Worm (Caenorhabditis elegans) whole organism, L4/young adult: ENCODE results near the gene F41E6.1.

Source experiments
- W03F9.2 ChIP-seq: fragments of 150-350 bp; optimal IDR thresholded peaks from 2 replicates; lab custom pipeline; 2014; ENCODE audit warnings: missing biosample characterization, missing genetic modification characterization
- dao-5 ChIP-seq: sonication (generic microtip); optimal IDR thresholded peaks from 2 replicates; lab custom pipeline; 2016; ENCODE audit warnings: missing genotype, missing genetic modification characterization, moderate library complexity, missing compliant biosample characterization
- him-1 ChIP-seq: sonication (generic microtip); optimal IDR thresholded peaks from 2 replicates; lab custom pipeline; 2016; ENCODE audit warnings: missing genotype, missing genetic modification reagents, missing genetic modification characterization, missing compliant biosample characterization

ce11 chrV:8586472-8586871 is 35.9 kb upstream of the F41E6.1 start:
- TF ChIP-seq him-1 (no peak), W03F9.2 (tag; lab: Kevin White, UChicago) (no peak), dao-5 (tag; lab: Kevin White, UChicago) (no peak)
